In genomic region chrX:6528508-6528998, dm6 we compare ENCODE assay signal across 1 fruit fly cellular context.
TF ChIP-seq lines count a peak whose summit lies in the region.

Gene Agxt (plus strand): TSS chrX:6528948.

TF ChIP-seq in whole organism, embryonic, 481 proteins besides CTCF, POLR2A, EP300 and RAD21 (continued from another document):
- TF ChIP-seq CG2120 (GFP tag; optimal IDR thresholded peaks at IDR 0.05; lab: Kevin White, UChicago) (peak; percentile 48), CG10366 (GFP tag; IDR thresholded peaks at IDR 0.05; lab: Robert Waterston, UW) (no peak; the same call in 1 of the 2 replicates), Dad (GFP tag; optimal IDR thresholded peaks at IDR 0.05; lab: Kevin White, UChicago) (no peak), Sox102F (GFP tag; optimal IDR thresholded peaks at IDR 0.05; lab: Kevin White, UChicago) (peak; percentile 30), p53 (GFP tag; optimal IDR thresholded peaks at IDR 0.05; lab: Kevin White, UChicago) (no peak), Ada2b (GFP tag; IDR thresholded peaks at IDR 0.05; lab: Robert Waterston, UW) (no peak), Rx (GFP tag; IDR thresholded peaks at IDR 0.05; lab: Robert Waterston, UW) (no peak), GATAe (GFP tag; conservative IDR thresholded peaks at IDR 0.05; lab: Robert Waterston, UW) (no peak), Hr39 (optimal IDR thresholded peaks at IDR 0.05; lab: Kevin White, UChicago) (no peak), PHDP (tag; optimal IDR thresholded peaks at IDR 0.05; lab: Kevin White, UChicago) (peak; percentile 16), CG7372 (GFP tag; IDR thresholded peaks at IDR 0.05; lab: Robert Waterston, UW) (no peak), CG13424 (tag; optimal IDR thresholded peaks at IDR 0.05; lab: Kevin White, UChicago) (no peak), CG18619 (GFP tag; optimal IDR thresholded peaks at IDR 0.05; lab: Kevin White, UChicago) (no peak), nom (GFP tag; optimal IDR thresholded peaks at IDR 0.05; lab: Kevin White, UChicago) (no peak), E2f1 (GFP tag; IDR thresholded peaks at IDR 0.05; lab: Robert Waterston, UW) (no peak), trh (GFP tag; optimal IDR thresholded peaks at IDR 0.05; lab: Kevin White, UChicago) (no peak), Dref (GFP tag; IDR thresholded peaks at IDR 0.05; lab: Robert Waterston, UW) (no peak), scrt (GFP tag; optimal IDR thresholded peaks at IDR 0.05; lab: Kevin White, UChicago) (no peak), Dek (tag; optimal IDR thresholded peaks at IDR 0.05; lab: Kevin White, UChicago) (no peak), grau (tag; optimal IDR thresholded peaks at IDR 0.05; lab: Kevin White, UChicago) (peak; percentile 30), HLH4C (GFP tag; IDR thresholded peaks at IDR 0.05; lab: Robert Waterston, UW; ENCODE audit: partially characterized antibody) (no peak), tap (tag; optimal IDR thresholded peaks at IDR 0.05; lab: Kevin White, UChicago) (no peak), CG3838 (GFP tag; optimal IDR thresholded peaks at IDR 0.05; lab: Kevin White, UChicago) (no peak), CG11085 (GFP tag; IDR thresholded peaks at IDR 0.05; lab: Robert Waterston, UW) (0 out of 2 replicates have a peak, but pooled peaks have one; percentile 24), mld (GFP tag; IDR thresholded peaks at IDR 0.05; lab: Robert Waterston, UW; ENCODE audit: partially characterized antibody) (no peak), prd (optimal IDR thresholded peaks at IDR 0.05; lab: Kevin White, UChicago) (no peak), prd (GFP tag; IDR thresholded peaks at IDR 0.05; lab: Robert Waterston, UW) (no peak), wdn (GFP tag; IDR thresholded peaks at IDR 0.05; lab: Robert Waterston, UW) (no peak), CG31441 (GFP tag; IDR thresholded peaks at IDR 0.05; lab: Robert Waterston, UW) (no peak), CG30431 (GFP tag; optimal IDR thresholded peaks at IDR 0.05; lab: Kevin White, UChicago) (no peak), CG13123 (GFP tag; optimal IDR thresholded peaks at IDR 0.05; lab: Kevin White, UChicago) (no peak), cwo (GFP tag; optimal IDR thresholded peaks at IDR 0.05; lab: Kevin White, UChicago) (peak; percentile 33), CG4404 (GFP tag; IDR thresholded peaks at IDR 0.05; lab: Robert Waterston, UW) (no peak), ttk (GFP tag; IDR thresholded peaks at IDR 0.05; lab: Robert Waterston, UW) (no peak), CG2889 (GFP tag; IDR thresholded peaks at IDR 0.05; lab: Robert Waterston, UW) (no peak), Mad (GFP tag; optimal IDR thresholded peaks at IDR 0.05; lab: Kevin White, UChicago) (no peak), Camta (GFP tag; optimal IDR thresholded peaks at IDR 0.05; lab: Kevin White, UChicago) (no peak), tll (GFP tag; optimal IDR thresholded peaks at IDR 0.05; lab: Kevin White, UChicago) (no peak), jumu (GFP tag; optimal IDR thresholded peaks at IDR 0.05; lab: Kevin White, UChicago) (no peak), Atf3 (GFP tag; optimal IDR thresholded peaks at IDR 0.05; lab: Kevin White, UChicago) (no peak), CG4854 (GFP tag; optimal IDR thresholded peaks at IDR 0.05; lab: Kevin White, UChicago) (no peak), ci (GFP tag; IDR thresholded peaks at IDR 0.05; lab: Robert Waterston, UW) (no peak), grn (GFP tag; optimal IDR thresholded peaks at IDR 0.05; lab: Kevin White, UChicago) (no peak), CG7839 (tag; optimal IDR thresholded peaks at IDR 0.05; lab: Kevin White, UChicago) (peak; percentile 42), Awh (GFP tag; IDR thresholded peaks at IDR 0.05; lab: Robert Waterston, UW) (no peak), al (GFP tag; IDR thresholded peaks at IDR 0.05; lab: Robert Waterston, UW) (no peak), CG10267 (tag; optimal IDR thresholded peaks at IDR 0.05; lab: Kevin White, UChicago) (no peak), CG43689 (GFP tag; IDR thresholded peaks at IDR 0.05; lab: Robert Waterston, UW) (no peak), Dfd (GFP tag; optimal IDR thresholded peaks at IDR 0.05; lab: Kevin White, UChicago) (no peak), gce (GFP tag; IDR thresholded peaks at IDR 0.05; lab: Robert Waterston, UW) (no peak), gro (GFP tag; optimal IDR thresholded peaks at IDR 0.05; lab: Kevin White, UChicago) (no peak), CG30403 (GFP tag; optimal IDR thresholded peaks at IDR 0.05; lab: Kevin White, UChicago) (no peak), CG3407 (GFP tag; optimal IDR thresholded peaks at IDR 0.05; lab: Kevin White, UChicago) (no peak), dimm (GFP tag; IDR thresholded peaks at IDR 0.05; lab: Robert Waterston, UW) (no peak), CG32532 (GFP tag; IDR thresholded peaks at IDR 0.05; lab: Robert Waterston, UW) (peak; percentile 46; the same call in 1 of the 2 replicates), CG9797 (GFP tag; optimal IDR thresholded peaks at IDR 0.05; lab: Kevin White, UChicago) (no peak), stwl (tag; optimal IDR thresholded peaks at IDR 0.05; lab: Kevin White, UChicago) (no peak), CG14965 (GFP tag; optimal IDR thresholded peaks at IDR 0.05; lab: Kevin White, UChicago; ENCODE audit: borderline replicate concordance) (no peak), MTF-1 (GFP tag; optimal IDR thresholded peaks at IDR 0.05; lab: Kevin White, UChicago; ENCODE audit: borderline replicate concordance) (no peak), HLH3B (GFP tag; IDR thresholded peaks at IDR 0.05; lab: Robert Waterston, UW) (no peak), CG11696 (GFP tag; IDR thresholded peaks at IDR 0.05; lab: Robert Waterston, UW) (no peak), lbe (GFP tag; optimal IDR thresholded peaks at IDR 0.05; lab: Kevin White, UChicago) (no peak), pan (optimal IDR thresholded peaks at IDR 0.05; lab: Kevin White, UChicago) (no peak), pan (GFP tag; optimal IDR thresholded peaks at IDR 0.05 in 1 of 2, IDR thresholded peaks at IDR 0.05 in 1 of 2) (peak in 1 of 2 experiments; percentile 23), CG16813 (GFP tag; IDR thresholded peaks at IDR 0.05; lab: Robert Waterston, UW; ENCODE audit: partially characterized antibody) (no peak), unpg (GFP tag; optimal IDR thresholded peaks at IDR 0.05; lab: Kevin White, UChicago) (peak; percentile 6), Sry-β (GFP tag; optimal IDR thresholded peaks at IDR 0.05; lab: Kevin White, UChicago) (no peak), pum (GFP tag; optimal IDR thresholded peaks at IDR 0.05; lab: Kevin White, UChicago) (peak; percentile 6), Lim3 (GFP tag; IDR thresholded peaks at IDR 0.05; lab: Robert Waterston, UW) (no peak), CG2875 (GFP tag; optimal IDR thresholded peaks at IDR 0.05; lab: Kevin White, UChicago) (no peak), Dp (GFP tag; optimal IDR thresholded peaks at IDR 0.05; lab: Kevin White, UChicago) (no peak), fd96Cb (tag; optimal IDR thresholded peaks at IDR 0.05; lab: Kevin White, UChicago) (peak; percentile 12), CG10959 (GFP tag; IDR thresholded peaks at IDR 0.05; lab: Robert Waterston, UW) (no peak), Optix (GFP tag; IDR thresholded peaks at IDR 0.05; lab: Robert Waterston, UW) (no peak), lola (GFP tag; optimal IDR thresholded peaks at IDR 0.05; lab: Kevin White, UChicago) (no peak), stc (GFP tag; IDR thresholded peaks at IDR 0.05; lab: Robert Waterston, UW) (peak; percentile 27; the same call in 1 of the 2 replicates), gt (GFP tag; IDR thresholded peaks at IDR 0.05; lab: Robert Waterston, UW) (no peak), Lpt (GFP tag; optimal IDR thresholded peaks at IDR 0.05; lab: Kevin White, UChicago) (no peak), row (GFP tag; IDR thresholded peaks at IDR 0.05; lab: Robert Waterston, UW) (peak; percentile 61), hbn (GFP tag; IDR thresholded peaks at IDR 0.05; lab: Robert Waterston, UW; ENCODE audit: partially characterized antibody) (no peak), ranshi (GFP tag; IDR thresholded peaks at IDR 0.05; lab: Robert Waterston, UW) (0 out of 2 replicates have a peak, but pooled peaks have one; percentile 34), mirr (GFP tag; optimal IDR thresholded peaks at IDR 0.05; lab: Kevin White, UChicago) (no peak), usp (GFP tag; optimal IDR thresholded peaks at IDR 0.05; lab: Kevin White, UChicago) (no peak), CG4360 (GFP tag; IDR thresholded peaks at IDR 0.05; lab: Robert Waterston, UW) (no peak), D19A (tag; optimal IDR thresholded peaks at IDR 0.05; lab: Kevin White, UChicago) (no peak), Myb (GFP tag; optimal IDR thresholded peaks at IDR 0.05; lab: Kevin White, UChicago) (no peak), Tbp (GFP tag; optimal IDR thresholded peaks at IDR 0.05; lab: Kevin White, UChicago) (no peak), nmo (GFP tag; optimal IDR thresholded peaks at IDR 0.05; lab: Kevin White, UChicago) (peak; percentile 3), Usf (GFP tag; optimal IDR thresholded peaks at IDR 0.05; lab: Kevin White, UChicago) (no peak), ewg (GFP tag; optimal IDR thresholded peaks at IDR 0.05; lab: Kevin White, UChicago) (no peak), ac (GFP tag; optimal IDR thresholded peaks at IDR 0.05; lab: Kevin White, UChicago) (no peak), hkb (optimal IDR thresholded peaks at IDR 0.05; lab: Kevin White, UChicago) (no peak), hkb (GFP tag; IDR thresholded peaks at IDR 0.05; lab: Robert Waterston, UW) (peak; percentile 38; the same call in 1 of the 2 replicates), CG8924 (tag; optimal IDR thresholded peaks at IDR 0.05; lab: Kevin White, UChicago) (no peak), CG2678 (tag; optimal IDR thresholded peaks at IDR 0.05; lab: Kevin White, UChicago) (peak; percentile 44), hth (optimal IDR thresholded peaks at IDR 0.05; lab: Kevin White, UChicago) (no peak), Scr (GFP tag; IDR thresholded peaks at IDR 0.05; lab: Robert Waterston, UW; ENCODE audit: partially characterized antibody) (no peak), CG11093 (GFP tag; IDR thresholded peaks at IDR 0.05; lab: Robert Waterston, UW) (no peak), ATbp (GFP tag; optimal IDR thresholded peaks at IDR 0.05; lab: Kevin White, UChicago) (no peak), CG5245 (GFP tag; optimal IDR thresholded peaks at IDR 0.05; lab: Kevin White, UChicago) (no peak), CG18011 (GFP tag; optimal IDR thresholded peaks at IDR 0.05; lab: Kevin White, UChicago) (no peak), CG2116 (GFP tag; optimal IDR thresholded peaks at IDR 0.05; lab: Kevin White, UChicago) (no peak), crc (GFP tag; optimal IDR thresholded peaks at IDR 0.05; lab: Kevin White, UChicago) (no peak), CG17328 (GFP tag; IDR thresholded peaks at IDR 0.05; lab: Robert Waterston, UW) (peak; percentile 32; the same call in 1 of the 2 replicates), CG10462 (GFP tag; optimal IDR thresholded peaks at IDR 0.05; lab: Kevin White, UChicago) (no peak), az2 (GFP tag; optimal IDR thresholded peaks at IDR 0.05; lab: Kevin White, UChicago) (no peak), sima (GFP tag; optimal IDR thresholded peaks at IDR 0.05; lab: Kevin White, UChicago) (no peak), sens (GFP tag; lab: Kevin White, UChicago) (no peak), twi (tag; optimal IDR thresholded peaks at IDR 0.05; lab: Kevin White, UChicago) (no peak), ara (GFP tag; IDR thresholded peaks at IDR 0.05; lab: Robert Waterston, UW) (peak; percentile 36; the same call in 1 of the 2 replicates)
